Worm (Caenorhabditis elegans) whole organism, young adult: Measurements from ENCODE around the gene oac-24.

Experiments used
- C06A6.2 ChIP-seq: fragments of 200-800 bp; sonication (Bioruptor generic); conservative IDR thresholded peaks from 2 replicates; pipeline ENCODE4 v1.3.6; 2022; ENCODE audit warnings: missing genetic modification characterization, missing compliant biosample characterization
- D2030.7 ChIP-seq: fragments of 200-800 bp; sonication (Bioruptor generic); IDR thresholded peaks from 2 replicates; pipeline ENCODE4 v1.3.6; 2022; ENCODE audit warnings: missing genetic modification reagents, missing genetic modification characterization, missing compliant biosample characterization
- F22D6.2 ChIP-seq: sonication (generic microtip); optimal IDR thresholded peaks from 2 replicates; lab custom pipeline; 2016; ENCODE audit warnings: mild to moderate bottlenecking, missing genetic modification characterization, missing compliant biosample characterization
- F23B12.7 ChIP-seq: sonication (generic microtip); optimal IDR thresholded peaks from 2 replicates; lab custom pipeline; 2017; ENCODE audit warnings: missing genetic modification characterization, mild to moderate bottlenecking, missing compliant biosample characterization, antibody characterized with exemption, moderate library complexity; ENCODE audit not compliant: insufficient read depth
- F55B11.4 ChIP-seq: sonication (generic microtip); optimal IDR thresholded peaks from 2 replicates; lab custom pipeline; 2016; ENCODE audit warnings: missing compliant biosample characterization, missing genetic modification characterization, borderline replicate concordance; ENCODE audit not compliant: insufficient read depth
- F57A8.1 ChIP-seq: fragments of 200-800 bp; sonication (Bioruptor generic); optimal IDR thresholded peaks from 2 replicates; lab custom pipeline; 2018; ENCODE audit warnings: mild to moderate bottlenecking, missing genetic modification characterization, moderate library complexity, missing compliant biosample characterization
- F57C9.4 ChIP-seq: sonication (generic microtip); optimal IDR thresholded peaks from 2 replicates; lab custom pipeline; 2017; ENCODE audit warnings: mild to moderate bottlenecking, missing genetic modification characterization, missing compliant biosample characterization
- K11D2.4 ChIP-seq: fragments of 200-800 bp; sonication (Bioruptor generic); IDR thresholded peaks from 2 replicates; pipeline ENCODE4 v1.3.6; 2022; ENCODE audit warnings: missing genetic modification reagents, missing genetic modification characterization, missing compliant biosample characterization
- T07F8.4 ChIP-seq: sonication (generic microtip); optimal IDR thresholded peaks from 2 replicates; lab custom pipeline; 2016; ENCODE audit warnings: mild to moderate bottlenecking, missing genetic modification characterization, moderate library complexity, missing compliant biosample characterization
- T26A5.8 ChIP-seq: sonication (generic microtip); optimal IDR thresholded peaks from 2 replicates; lab custom pipeline; 2016; ENCODE audit warnings: missing genetic modification characterization, missing compliant biosample characterization
- Y56A3A.18 ChIP-seq: fragments of 200-800 bp; sonication (Bioruptor generic); IDR thresholded peaks from 2 replicates; pipeline ENCODE4 v1.3.6; 2022; ENCODE audit warnings: missing genetic modification reagents, missing genetic modification characterization, missing compliant biosample characterization
- Y67H2A.10 ChIP-seq: fragments of 200-800 bp; sonication (Bioruptor generic); conservative IDR thresholded peaks from 2 replicates; pipeline ENCODE4 v1.3.6; 2022; ENCODE audit warnings: missing genetic modification reagents, missing genetic modification characterization, missing compliant biosample characterization
- ama-1 ChIP-seq, 3 experiments: fragments of 150-350 bp in 1 of 3; sonication (generic microtip) in 2 of 3; optimal IDR thresholded peaks; 2 replicates each; lab custom pipeline; 2014 to 2018; ENCODE audit warnings: missing biosample characterization in 2 of 3, missing genetic modification characterization in 2 of 3, missing genetic modification reagents in 2 of 3
- attf-5 ChIP-seq: fragments of 200-800 bp; sonication (Bioruptor generic); optimal IDR thresholded peaks from 2 replicates; lab custom pipeline; 2018; ENCODE audit warnings: mild to moderate bottlenecking, missing genetic modification characterization, missing compliant biosample characterization
- bed-2 ChIP-seq: fragments of 200-800 bp; sonication (Bioruptor generic); IDR thresholded peaks from 2 replicates; pipeline ENCODE4 v1.3.6; 2022; ENCODE audit warnings: missing genetic modification reagents, missing genetic modification characterization, missing compliant biosample characterization
- cebp-2 ChIP-seq: fragments of 200-800 bp; sonication (Bioruptor generic); IDR thresholded peaks from 2 replicates; pipeline ENCODE4 v1.3.6; 2022; ENCODE audit warnings: missing genetic modification characterization, missing compliant biosample characterization
- ceh-58 ChIP-seq: fragments of 200-800 bp; sonication (Bioruptor generic); IDR thresholded peaks from 2 replicates; pipeline ENCODE4 v1.3.6; 2022; ENCODE audit warnings: missing genetic modification characterization, missing compliant biosample characterization
- ceh-79 ChIP-seq: sonication (generic microtip); optimal IDR thresholded peaks from 2 replicates; lab custom pipeline; 2017; ENCODE audit warnings: mild to moderate bottlenecking, missing genetic modification characterization, missing compliant biosample characterization
- ceh-91 ChIP-seq: fragments of 200-800 bp; sonication (Bioruptor generic); IDR thresholded peaks from 2 replicates; pipeline ENCODE4 v1.3.6; 2022; ENCODE audit warnings: missing genetic modification reagents, missing genetic modification characterization, missing compliant biosample characterization
- chd-7 ChIP-seq: sonication (generic microtip); optimal IDR thresholded peaks from 2 replicates; lab custom pipeline; 2016; ENCODE audit warnings: mild to moderate bottlenecking, missing genetic modification characterization, moderate library complexity, missing compliant biosample characterization
- die-1 ChIP-seq: sonication (generic microtip); optimal IDR thresholded peaks from 2 replicates; lab custom pipeline; 2016; ENCODE audit warnings: missing genotype, mild to moderate bottlenecking, missing genetic modification characterization, missing compliant biosample characterization
- dox-1 ChIP-seq: fragments of 200-800 bp; sonication (Bioruptor generic); IDR thresholded peaks from 2 replicates; pipeline ENCODE4 v1.3.6; 2022; ENCODE audit warnings: missing genetic modification reagents, missing genetic modification characterization, missing compliant biosample characterization
- dpff-1 ChIP-seq: sonication (generic microtip); optimal IDR thresholded peaks from 2 replicates; lab custom pipeline; 2017; ENCODE audit warnings: mild to moderate bottlenecking, missing genetic modification characterization, missing compliant biosample characterization
- dpl-1 ChIP-seq: fragments of 150-350 bp; optimal IDR thresholded peaks from 2 replicates; lab custom pipeline; 2014; ENCODE audit warnings: missing biosample characterization, missing genetic modification reagents, missing genetic modification characterization
- hlh-12 ChIP-seq: sonication (generic microtip); optimal IDR thresholded peaks from 2 replicates; lab custom pipeline; 2016; ENCODE audit warnings: missing genetic modification characterization, missing compliant biosample characterization
- hmg-1.2 ChIP-seq: fragments of 200-800 bp; sonication (Bioruptor generic); IDR thresholded peaks from 2 replicates; pipeline ENCODE4 v1.3.6; 2022; ENCODE audit warnings: missing genetic modification reagents, missing genetic modification characterization, missing compliant biosample characterization
- hmg-20 ChIP-seq: fragments of 200-800 bp; sonication (Bioruptor generic); IDR thresholded peaks from 2 replicates; pipeline ENCODE4 v1.3.6; 2022; ENCODE audit warnings: missing genetic modification reagents, missing genetic modification characterization, missing compliant biosample characterization
- let-607 ChIP-seq, 2 experiments: fragments of 200-800 bp in 1 of 2; sonication (Bioruptor generic) in 1 of 2; sonication (generic microtip) in 1 of 2; optimal IDR thresholded peaks; 2 replicates each; lab custom pipeline; 2016 to 2018; ENCODE audit warnings: mild to moderate bottlenecking in 2 of 2, missing compliant biosample characterization in 2 of 2, missing genetic modification characterization in 2 of 2, moderate library complexity in 2 of 2, missing genotype in 1 of 2
- lin-40 ChIP-seq: sonication (generic microtip); optimal IDR thresholded peaks from 2 replicates; lab custom pipeline; 2016; ENCODE audit warnings: missing genetic modification characterization, mild to moderate bottlenecking, missing compliant biosample characterization, missing genotype, missing genetic modification reagents
- lin-54 ChIP-seq: fragments of 200-800 bp; sonication (Bioruptor generic); optimal IDR thresholded peaks from 2 replicates; lab custom pipeline; 2018; ENCODE audit warnings: mild to moderate bottlenecking, missing genetic modification characterization, missing compliant biosample characterization
- madf-10 ChIP-seq: sonication (generic microtip); optimal IDR thresholded peaks from 2 replicates; lab custom pipeline; 2016; ENCODE audit warnings: mild to moderate bottlenecking, missing genetic modification characterization, missing compliant biosample characterization
- madf-3 ChIP-seq: fragments of 200-800 bp; sonication (Bioruptor generic); IDR thresholded peaks from 2 replicates; pipeline ENCODE4 v1.3.6; 2022; ENCODE audit warnings: missing genetic modification reagents, missing genetic modification characterization, missing compliant biosample characterization
- mes-4 ChIP-seq: sonication (generic microtip); optimal IDR thresholded peaks from 2 replicates; lab custom pipeline; 2016; ENCODE audit warnings: missing genotype, missing genetic modification characterization, missing compliant biosample characterization
- nhr-80 ChIP-seq: sonication (generic microtip); optimal IDR thresholded peaks from 2 replicates; lab custom pipeline; 2016; ENCODE audit warnings: missing genetic modification characterization, missing compliant biosample characterization
- nhr-90 ChIP-seq: sonication (generic microtip); optimal IDR thresholded peaks from 2 replicates; lab custom pipeline; 2016; ENCODE audit warnings: missing genotype, mild to moderate bottlenecking, missing genetic modification characterization, missing compliant biosample characterization
- somi-1 ChIP-seq: fragments of 200-800 bp; sonication (Bioruptor generic); optimal IDR thresholded peaks from 2 replicates; lab custom pipeline; 2018; ENCODE audit warnings: mild to moderate bottlenecking, missing genetic modification characterization, missing compliant biosample characterization
- unc-130 ChIP-seq: sonication (generic microtip); optimal IDR thresholded peaks from 2 replicates; lab custom pipeline; 2016; ENCODE audit warnings: missing genetic modification reagents, missing genetic modification characterization, missing compliant biosample characterization
- ztf-18 ChIP-seq: sonication (generic microtip); optimal IDR thresholded peaks from 2 replicates; lab custom pipeline; 2016; ENCODE audit warnings: missing genotype, mild to moderate bottlenecking, missing genetic modification characterization, missing compliant biosample characterization

Gene oac-24

ce11 chrV:4672487-4672886 lies 38.1 kb upstream of the oac-24 start, which contains the start of gene K03B4.9:
TSS of gene K03B4.9 (minus strand) at chrV:4672587.
- no peak for TF ChIP-seq dpff-1 (tag; lab: Kevin White, UChicago)
- TF ChIP-seq madf-10 (tag; lab: Kevin White, UChicago), result no peak
- no peak for TF ChIP-seq F23B12.7 (tag; lab: Kevin White, UChicago)
- TF ChIP-seq Y56A3A.18, result no peak
- TF ChIP-seq nhr-90, result no peak
- no peak for TF ChIP-seq dox-1 (GFP tag; lab: Robert Waterston, UW)
- TF ChIP-seq hmg-1.2 (GFP tag; lab: Robert Waterston, UW), result no peak
- no peak for TF ChIP-seq ceh-91
- TF ChIP-seq let-607 (tag; optimal IDR thresholded peaks at IDR 0.05; lab: Kevin White, UChicago), result no peak
- TF ChIP-seq ztf-18 (tag; lab: Kevin White, UChicago), result no peak
- no peak for TF ChIP-seq nhr-80 (tag; lab: Kevin White, UChicago)
- no peak for TF ChIP-seq somi-1
- TF ChIP-seq F57C9.4, result no peak
- no peak for TF ChIP-seq cebp-2 (GFP tag; lab: Robert Waterston, UW)

- TF ChIP-seq F22D6.2 (tag; lab: Kevin White, UChicago) (no peak), D2030.7 (GFP tag; lab: Robert Waterston, UW) (no peak)
- TF ChIP-seq, all 124 proteins: peak for 0
Observed at ce11 chrV:4674506-4674905, 36.1 kb upstream of the oac-24 start, which contains the start of gene K03B4.8. TSS of gene K03B4.8 (minus strand) at chrV:4674606.

ce11 chrV:4676092-4676491 lies 34.5 kb upstream of the oac-24 start, which contains the start of gene K03B4.6:
TSS of gene K03B4.6 (minus strand) at chrV:4676192.
- no peak for TF ChIP-seq attf-5 (GFP tag; lab: Kevin White, UChicago)
- TF ChIP-seq ceh-79, result no peak
- TF ChIP-seq dpff-1 (tag; lab: Kevin White, UChicago), result no peak
- no peak for TF ChIP-seq die-1 (tag; lab: Kevin White, UChicago)
- no peak for TF ChIP-seq F57A8.1 (GFP tag; lab: Kevin White, UChicago)
- no peak for TF ChIP-seq T26A5.8
- no peak for TF ChIP-seq lin-54 (GFP tag; lab: Kevin White, UChicago)
- TF ChIP-seq K11D2.4 (GFP tag; lab: Robert Waterston, UW), result no peak
- TF ChIP-seq ceh-58 (GFP tag; lab: Robert Waterston, UW), result no peak
- no peak for TF ChIP-seq F55B11.4 (tag; lab: Kevin White, UChicago)
- no peak for TF ChIP-seq dpl-1 (GFP tag; lab: Kevin White, UChicago)
- no peak for TF ChIP-seq bed-2 (GFP tag; lab: Robert Waterston, UW)
- TF ChIP-seq madf-3, result no peak

- TF ChIP-seq ama-1 (optimal IDR thresholded peaks at IDR 0.05; lab: Kevin White, UChicago), result no peak
- TF ChIP-seq ama-1 (GFP tag; optimal IDR thresholded peaks at IDR 0.05; lab: Kevin White, UChicago), result no peak
- no peak for TF ChIP-seq somi-1
- no peak for TF ChIP-seq lin-40 (tag; lab: Kevin White, UChicago)
- no peak for TF ChIP-seq unc-130
- TF ChIP-seq T07F8.4 (tag; lab: Kevin White, UChicago), result no peak
- no peak for TF ChIP-seq chd-7 (tag; lab: Kevin White, UChicago)
- no peak for TF ChIP-seq die-1 (tag; lab: Kevin White, UChicago)
- TF ChIP-seq C06A6.2 (GFP tag; lab: Robert Waterston, UW), result no peak
- no peak for TF ChIP-seq F57A8.1 (GFP tag; lab: Kevin White, UChicago)
- no peak for TF ChIP-seq K11D2.4 (GFP tag; lab: Robert Waterston, UW)
- TF ChIP-seq Y67H2A.10 (GFP tag; lab: Robert Waterston, UW), result no peak
- TF ChIP-seq hlh-12 (tag; lab: Kevin White, UChicago), result no peak
- no peak for TF ChIP-seq mes-4 (tag; lab: Kevin White, UChicago)
- TF ChIP-seq hmg-20, result no peak
- TF ChIP-seq, all 124 proteins: peak for 0
Observed at ce11 chrV:4676812-4677211, 33.8 kb upstream of the oac-24 start.
